Worm (Caenorhabditis elegans) whole organism, late embryonic: ENCODE measurements around the gene F40C5.1.

Source experiments
- C38D4.7 ChIP-seq: fragments of 200-800 bp; sonication (Bioruptor generic); optimal IDR thresholded peaks from 2 replicates; lab custom pipeline; 2018; ENCODE audit warnings: mild to moderate bottlenecking, missing genetic modification characterization, moderate library complexity, missing compliant biosample characterization
- ceh-19 ChIP-seq: fragments of 200-800 bp; sonication (Bioruptor generic); optimal IDR thresholded peaks from 2 replicates; lab custom pipeline; 2018; ENCODE audit warnings: mild to moderate bottlenecking, missing genetic modification characterization, missing compliant biosample characterization
- ceh-6 ChIP-seq: fragments of 200-800 bp; sonication (Bioruptor generic); optimal IDR thresholded peaks from 2 replicates; lab custom pipeline; 2018; ENCODE audit warnings: mild to moderate bottlenecking, missing genetic modification characterization, missing compliant biosample characterization
- ceh-9 ChIP-seq: sonication (generic microtip); optimal IDR thresholded peaks from 2 replicates; lab custom pipeline; 2016; ENCODE audit warnings: mild to moderate bottlenecking, missing genetic modification characterization, inconsistent platforms, missing compliant biosample characterization
- ets-4 ChIP-seq: sonication (generic microtip); optimal IDR thresholded peaks from 2 replicates; lab custom pipeline; 2016; ENCODE audit warnings: missing genetic modification characterization, missing compliant biosample characterization
- nfya-1 ChIP-seq: sonication (generic microtip); optimal IDR thresholded peaks from 2 replicates; lab custom pipeline; 2017; ENCODE audit warnings: missing genetic modification characterization, mild to moderate bottlenecking, missing compliant biosample characterization, antibody characterized with exemption, moderate library complexity
- pha-4 ChIP-seq: fragments of 150-350 bp; optimal IDR thresholded peaks from 2 replicates; lab custom pipeline; 2018; ENCODE audit warnings: missing biosample characterization, missing genetic modification reagents, missing genetic modification characterization
- syd-9 ChIP-seq: sonication (generic microtip); optimal IDR thresholded peaks from 2 replicates; lab custom pipeline; 2016; ENCODE audit warnings: mild to moderate bottlenecking, missing genetic modification characterization, moderate library complexity, missing compliant biosample characterization
- tbx-2 ChIP-seq: sonication (generic microtip); optimal IDR thresholded peaks from 2 replicates; lab custom pipeline; 2016; ENCODE audit warnings: missing genetic modification characterization, missing compliant biosample characterization
- ttx-3 ChIP-seq: sonication (generic microtip); optimal IDR thresholded peaks from 2 replicates; lab custom pipeline; 2016; ENCODE audit warnings: missing genetic modification reagents, missing genetic modification characterization, missing compliant biosample characterization
- unc-55 ChIP-seq: sonication (generic microtip); optimal IDR thresholded peaks from 2 replicates; lab custom pipeline; 2017; ENCODE audit warnings: missing biosample characterization, missing genetic modification reagents, missing genetic modification characterization
- unc-86 ChIP-seq: sonication (generic microtip); optimal IDR thresholded peaks from 2 replicates; lab custom pipeline; 2016; ENCODE audit warnings: missing genetic modification characterization, missing compliant biosample characterization

DNA sequence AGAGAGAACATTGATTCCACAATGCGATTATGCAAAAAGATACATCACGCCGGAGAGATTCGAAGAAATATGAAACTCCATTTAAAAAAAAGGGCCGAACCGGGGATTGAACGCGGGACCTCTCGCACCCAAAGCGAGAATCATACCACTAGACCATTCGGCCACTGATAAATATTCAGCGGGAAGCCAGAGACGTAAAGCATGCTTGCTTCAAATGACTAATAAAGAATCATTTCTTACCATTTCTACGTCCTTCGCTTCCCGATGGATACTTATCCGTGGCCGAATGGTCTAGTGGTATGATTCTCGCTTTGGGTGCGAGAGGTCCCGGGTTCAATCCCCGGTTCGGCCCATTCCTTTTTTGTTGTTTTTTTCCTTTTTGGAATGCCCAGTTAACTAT lies 15.7 kb downstream of the F40C5.1 start:
- TF ChIP-seq ets-4 (tag; lab: Kevin White, UChicago) (no peak), C38D4.7 (no peak), ceh-6 (no peak), ceh-9 (no peak), syd-9 (no peak), unc-55 (no peak), pha-4 (tag; lab: Kevin White, UChicago) (no peak), ttx-3 (tag; lab: Kevin White, UChicago) (no peak), ceh-19 (GFP tag; lab: Kevin White, UChicago) (no peak), tbx-2 (tag; lab: Kevin White, UChicago) (no peak), nfya-1 (tag; lab: Kevin White, UChicago) (no peak), unc-86 (tag; lab: Kevin White, UChicago) (no peak)
